Fruit fly (Drosophila melanogaster) whole organism, prepupa: ENCODE measurements around the gene CG31650.

ENCODE experiments used
- Lpt ChIP-seq: fragments of 200-800 bp; sonication (Bioruptor generic); optimal IDR thresholded peaks from 3 replicates; lab custom pipeline; 2016; ENCODE audit warnings: missing biosample characterization, missing genetic modification characterization
- acj6 ChIP-seq: fragments of 200-800 bp; sonication (Bioruptor generic); optimal IDR thresholded peaks from 3 replicates; lab custom pipeline; 2016; ENCODE audit warnings: missing biosample characterization, missing genetic modification characterization
- svp ChIP-seq: fragments of 200-800 bp; sonication (Bioruptor generic); peaks from one replicate; lab custom pipeline; 2016; ENCODE audit warnings: missing biosample characterization, missing genetic modification characterization
- topi ChIP-seq: fragments of 200-800 bp; sonication (Bioruptor generic); optimal IDR thresholded peaks from 3 replicates; lab custom pipeline; 2016; ENCODE audit warnings: missing biosample characterization, missing genetic modification characterization

- TF ChIP-seq svp (GFP tag; lab: Kevin White, UChicago), result no peak
- TF ChIP-seq Lpt (GFP tag; lab: Kevin White, UChicago), result no peak
- TF ChIP-seq acj6 (GFP tag; lab: Kevin White, UChicago), result no peak
- no peak for TF ChIP-seq topi
These were observed 12.6 kb downstream of the CG31650 start for dm6 chr2L:5031886-5032285.
